Fruit fly (Drosophila melanogaster): Measurements from ENCODE around the gene CG44303.
A peak's percentile ranks its signal among the peaks of the same experiment; 100 is the strongest.

Gene CG44303

dm6 chrX:6703957-6704356, 16.7 kb upstream of the CG44303 start (continued):
- TF ChIP-seq net (GFP tag; optimal IDR thresholded peaks at IDR 0.05) (peak; percentile 12), fd59A (GFP tag; optimal IDR thresholded peaks at IDR 0.05) (peak; percentile 47), ss (GFP tag; optimal IDR thresholded peaks at IDR 0.05) (peak; percentile 26 to 55), spab (GFP tag; optimal IDR thresholded peaks at IDR 0.05) (peak; percentile 37), Hr38 (GFP tag; optimal IDR thresholded peaks at IDR 0.05) (no peak), CG10631 (GFP tag; optimal IDR thresholded peaks at IDR 0.05) (peak; percentile 48), CG10669 (GFP tag; optimal IDR thresholded peaks at IDR 0.05) (peak; percentile 29), Sox14 (GFP tag; optimal IDR thresholded peaks at IDR 0.05) (peak; percentile 26), Ets96B (tag; optimal IDR thresholded peaks at IDR 0.05) (peak; percentile 37), CG3032 (tag; optimal IDR thresholded peaks at IDR 0.05) (peak; percentile 18), esn (GFP tag; optimal IDR thresholded peaks at IDR 0.05) (peak; percentile 13), Ets21C (GFP tag; optimal IDR thresholded peaks at IDR 0.05) (no peak), Smox (GFP tag; optimal IDR thresholded peaks at IDR 0.05) (no peak), Gug (GFP tag; IDR thresholded peaks at IDR 0.05) (no peak)

dm6 chrX:6703237-6703636, 16.0 kb upstream of the CG44303 start:
- no peak for TF ChIP-seq net (GFP tag; optimal IDR thresholded peaks at IDR 0.05)
- TF ChIP-seq CG8119 (GFP tag; IDR thresholded peaks at IDR 0.05): peak; percentile 27; the same call in 1 of the 3 replicates
- no peak for TF ChIP-seq lz (GFP tag; optimal IDR thresholded peaks at IDR 0.05)
- TF ChIP-seq vri (GFP tag; optimal IDR thresholded peaks at IDR 0.05): no peak
- no peak for TF ChIP-seq Ets21C (GFP tag; optimal IDR thresholded peaks at IDR 0.05)
- TF ChIP-seq Sox14 (GFP tag; optimal IDR thresholded peaks at IDR 0.05): peak; percentile 11
- no peak for TF ChIP-seq dsx (GFP tag; optimal IDR thresholded peaks at IDR 0.05; ENCODE audit: poor library complexity, severe bottlenecking)
- TF ChIP-seq CG4318 (GFP tag; optimal IDR thresholded peaks at IDR 0.05): peak; percentile 28
- TF ChIP-seq Smox (GFP tag; optimal IDR thresholded peaks at IDR 0.05): no peak
- no peak for TF ChIP-seq CG1621 (tag; optimal IDR thresholded peaks at IDR 0.05)
- TF ChIP-seq topi (GFP tag; optimal IDR thresholded peaks at IDR 0.05): no peak
- no peak for TF ChIP-seq fkh (GFP tag; optimal IDR thresholded peaks at IDR 0.05)
- no peak for TF ChIP-seq svp (GFP tag)
- TF ChIP-seq CG3032 (tag; optimal IDR thresholded peaks at IDR 0.05): peak; percentile 29
- TF ChIP-seq Sox15 (GFP tag; optimal IDR thresholded peaks at IDR 0.05): no peak
- no peak for TF ChIP-seq CG16779 (tag; optimal IDR thresholded peaks at IDR 0.05)
- no peak for TF ChIP-seq CG6792 (GFP tag; optimal IDR thresholded peaks at IDR 0.05)
- no peak for TF ChIP-seq achi (GFP tag; optimal IDR thresholded peaks at IDR 0.05)
- no peak for TF ChIP-seq Blimp-1 (GFP tag; optimal IDR thresholded peaks at IDR 0.05)
- TF ChIP-seq pdm3 (GFP tag; optimal IDR thresholded peaks at IDR 0.05): peak; percentile 39
- peak; percentile 12 for TF ChIP-seq acj6 (GFP tag; optimal IDR thresholded peaks at IDR 0.05)
- peak; percentile 57 for TF ChIP-seq CG32006 (GFP tag; optimal IDR thresholded peaks at IDR 0.05)
- no peak for TF ChIP-seq CG34406 (GFP tag; optimal IDR thresholded peaks at IDR 0.05)
- no peak for TF ChIP-seq CG8632 (GFP tag; optimal IDR thresholded peaks at IDR 0.05)
- TF ChIP-seq CG6276 (GFP tag; optimal IDR thresholded peaks at IDR 0.05): peak; percentile 6
- TF ChIP-seq fd85E (GFP tag; optimal IDR thresholded peaks at IDR 0.05): no peak
- TF ChIP-seq ss (GFP tag; optimal IDR thresholded peaks at IDR 0.05): no peak
- peak; percentile 2 for TF ChIP-seq CG10669 (GFP tag; optimal IDR thresholded peaks at IDR 0.05)
- TF ChIP-seq Ets96B (tag; optimal IDR thresholded peaks at IDR 0.05): peak; percentile 18
- no peak for TF ChIP-seq Lpt (GFP tag; optimal IDR thresholded peaks at IDR 0.05)
- no peak for TF ChIP-seq Sox102F (GFP tag; optimal IDR thresholded peaks at IDR 0.05)
- no peak for TF ChIP-seq Hr38 (GFP tag; optimal IDR thresholded peaks at IDR 0.05)
- TF ChIP-seq CG3919 (GFP tag; optimal IDR thresholded peaks at IDR 0.05): no peak
- peak; percentile 23 for TF ChIP-seq CG10631 (GFP tag; optimal IDR thresholded peaks at IDR 0.05)
- TF ChIP-seq cyc (GFP tag; optimal IDR thresholded peaks at IDR 0.05): no peak
- TF ChIP-seq Eip93F (GFP tag; optimal IDR thresholded peaks at IDR 0.05): no peak
- TF ChIP-seq dac (GFP tag; optimal IDR thresholded peaks at IDR 0.05): no peak
- TF ChIP-seq Hr39 (GFP tag; optimal IDR thresholded peaks at IDR 0.05): no peak
- peak; percentile 67 for TF ChIP-seq Eip78C (GFP tag)
- TF ChIP-seq CG11762 (GFP tag; optimal IDR thresholded peaks at IDR 0.05; ENCODE audit: insufficient read depth): no peak
- no peak for TF ChIP-seq CG7368 (GFP tag; optimal IDR thresholded peaks at IDR 0.05)
- TF ChIP-seq CG8319 (GFP tag; optimal IDR thresholded peaks at IDR 0.05): no peak
- TF ChIP-seq fd59A (GFP tag; optimal IDR thresholded peaks at IDR 0.05): peak; percentile 35
- TF ChIP-seq CG31627 (GFP tag; optimal IDR thresholded peaks at IDR 0.05): no peak
- TF ChIP-seq spab (GFP tag; optimal IDR thresholded peaks at IDR 0.05): no peak
- TF ChIP-seq CG6854 (GFP tag; optimal IDR thresholded peaks at IDR 0.05): no peak
- TF ChIP-seq CG9139 (GFP tag; optimal IDR thresholded peaks at IDR 0.05): no peak

Data from whole organism, prepupa.